Fruit fly (Drosophila melanogaster): ENCODE measurements around the gene CG10859.
A peak's percentile ranks its signal among the peaks of the same experiment; 100 is the strongest.

Gene CG10859

dm6 chr2L:13368940-13369339, 29.5 kb downstream of the CG10859 start, which contains the start of gene CG31855 (continued):
- TF ChIP-seq pho (GFP tag; optimal IDR thresholded peaks at IDR 0.05) = peak; percentile 74
- peak; percentile 46; the same call in 1 of the 2 replicates for TF ChIP-seq Awh (GFP tag; IDR thresholded peaks at IDR 0.05)
- TF ChIP-seq CG7271 (tag; optimal IDR thresholded peaks at IDR 0.05) = peak; percentile 33
- no peak for TF ChIP-seq pan (optimal IDR thresholded peaks at IDR 0.05)
- peak in 1 of 2 experiments; percentile 88 for TF ChIP-seq pan (GFP tag; optimal IDR thresholded peaks at IDR 0.05 in 1 of 2, IDR thresholded peaks at IDR 0.05 in 1 of 2)
- peak; percentile 51 for TF ChIP-seq Dip3 (GFP tag; optimal IDR thresholded peaks at IDR 0.05)
- peak; percentile 61 for TF ChIP-seq sens-2 (GFP tag; IDR thresholded peaks at IDR 0.05)
- peak; percentile 71 for TF ChIP-seq Blimp-1 (GFP tag; optimal IDR thresholded peaks at IDR 0.05)
- TF ChIP-seq CG18764 (GFP tag; optimal IDR thresholded peaks at IDR 0.05) = peak; percentile 80
- TF ChIP-seq fd96Cb (tag; optimal IDR thresholded peaks at IDR 0.05) = peak; percentile 61
- peak; percentile 91 for TF ChIP-seq lab (GFP tag; optimal IDR thresholded peaks at IDR 0.05)
- peak; percentile 89 for TF ChIP-seq Aef1 (GFP tag; IDR thresholded peaks at IDR 0.05)
- TF ChIP-seq CG15073 (GFP tag; optimal IDR thresholded peaks at IDR 0.05) = peak; percentile 6
- no peak for TF ChIP-seq Sin3A (optimal IDR thresholded peaks at IDR 0.05)
- TF ChIP-seq CG2678 (tag; optimal IDR thresholded peaks at IDR 0.05) = peak; percentile 81
- no peak for TF ChIP-seq jigr1 (GFP tag; IDR thresholded peaks at IDR 0.05)
- peak; percentile 68 for TF ChIP-seq ewg (GFP tag; optimal IDR thresholded peaks at IDR 0.05)
- TF ChIP-seq CG14014 (GFP tag; IDR thresholded peaks at IDR 0.05) = peak; percentile 86
- peak; percentile 49 for TF ChIP-seq CG8281 (tag; optimal IDR thresholded peaks at IDR 0.05)
- TF ChIP-seq CG11504 (tag; optimal IDR thresholded peaks at IDR 0.05) = peak; percentile 80
- TF ChIP-seq ac (GFP tag; optimal IDR thresholded peaks at IDR 0.05) = no peak
- TF ChIP-seq Gug (GFP tag; IDR thresholded peaks at IDR 0.05) = peak; percentile 77
- peak; percentile 66 for TF ChIP-seq CG9215 (GFP tag; IDR thresholded peaks at IDR 0.05)
- TF ChIP-seq CG7372 (GFP tag; IDR thresholded peaks at IDR 0.05) = peak; percentile 78
- peak; percentile 86 for TF ChIP-seq CG16779 (GFP tag; IDR thresholded peaks at IDR 0.05)
- peak; percentile 82 for TF ChIP-seq Hr3 (GFP tag; optimal IDR thresholded peaks at IDR 0.05)
- no peak for TF ChIP-seq Scr (GFP tag; IDR thresholded peaks at IDR 0.05; ENCODE audit: partially characterized antibody)
- peak; percentile 76 for TF ChIP-seq dmrt99B (tag; optimal IDR thresholded peaks at IDR 0.05)
- peak; percentile 91 for TF ChIP-seq CG2120 (GFP tag; optimal IDR thresholded peaks at IDR 0.05)
- peak in 1 of 2 experiments; percentile 18 for TF ChIP-seq Eip74EF (GFP tag; optimal IDR thresholded peaks at IDR 0.05)
- no peak for TF ChIP-seq ash1 (GFP tag; optimal IDR thresholded peaks at IDR 0.05)
- peak; percentile 59 for TF ChIP-seq ab (GFP tag; optimal IDR thresholded peaks at IDR 0.05)
- peak; percentile 61 for TF ChIP-seq schlank (tag; optimal IDR thresholded peaks at IDR 0.05)
- peak; percentile 69 for TF ChIP-seq CG12219 (GFP tag; optimal IDR thresholded peaks at IDR 0.05)
- peak; percentile 86 for TF ChIP-seq CG17359 (tag; optimal IDR thresholded peaks at IDR 0.05)
- TF ChIP-seq Xbp1 (GFP tag; optimal IDR thresholded peaks at IDR 0.05) = peak; percentile 90
- TF ChIP-seq C15 (GFP tag; IDR thresholded peaks at IDR 0.05) = 0 out of 3 replicates have a peak, but pooled peaks have one; percentile 53
- peak; percentile 43 for TF ChIP-seq org-1 (GFP tag; optimal IDR thresholded peaks at IDR 0.05)
- TF ChIP-seq Oli (tag; optimal IDR thresholded peaks at IDR 0.05) = peak; percentile 63
- peak; percentile 69; the same call in 1 of the 2 replicates for TF ChIP-seq CG1024 (GFP tag; IDR thresholded peaks at IDR 0.05)
- TF ChIP-seq Nf-YA (GFP tag; IDR thresholded peaks at IDR 0.05) = peak; percentile 62
- TF ChIP-seq kah (GFP tag; optimal IDR thresholded peaks at IDR 0.05) = peak; percentile 67
- peak; percentile 50 for TF ChIP-seq ssp (GFP tag; IDR thresholded peaks at IDR 0.05)
- peak; percentile 82 for TF ChIP-seq sisA (GFP tag; IDR thresholded peaks at IDR 0.05)
- 0 out of 3 replicates have a peak, but pooled peaks have one; percentile 30 for TF ChIP-seq CG6175 (GFP tag; IDR thresholded peaks at IDR 0.05)
- TF ChIP-seq Bdp1 (GFP tag; optimal IDR thresholded peaks at IDR 0.05) = peak; percentile 88
- no peak for TF ChIP-seq CG11560 (tag; IDR thresholded peaks at IDR 0.05)
- peak; percentile 25 for TF ChIP-seq Dp (GFP tag; optimal IDR thresholded peaks at IDR 0.05)
- TF ChIP-seq CG10543 (GFP tag; optimal IDR thresholded peaks at IDR 0.05) = peak; percentile 86
- TF ChIP-seq cwo (GFP tag; optimal IDR thresholded peaks at IDR 0.05) = peak; percentile 68
- peak; percentile 83 for TF ChIP-seq Meics (GFP tag; optimal IDR thresholded peaks at IDR 0.05)

All from whole organism, embryonic.